Worm (Caenorhabditis elegans): Measurements from ENCODE around the gene rfl-1.

- no peak for TF ChIP-seq nhr-25 (tag; optimal IDR thresholded peaks at IDR 0.05)
- TF ChIP-seq nhr-11 (tag; optimal IDR thresholded peaks at IDR 0.05), result no peak
- no peak for TF ChIP-seq mbf-1 (tag; optimal IDR thresholded peaks at IDR 0.05)
- TF ChIP-seq ztf-4 (tag; optimal IDR thresholded peaks at IDR 0.05), result no peak
- TF ChIP-seq nhr-237 (tag; optimal IDR thresholded peaks at IDR 0.05), result no peak
- TF ChIP-seq ama-1 (optimal IDR thresholded peaks at IDR 0.05), result no peak
- no peak for TF ChIP-seq Y55F3AM.14 (GFP tag; optimal IDR thresholded peaks at IDR 0.05)
- TF ChIP-seq lin-39 (tag; optimal IDR thresholded peaks at IDR 0.05), result no peak
- no peak for TF ChIP-seq egl-27 (tag; optimal IDR thresholded peaks at IDR 0.05)
- TF ChIP-seq nhr-77 (tag; optimal IDR thresholded peaks at IDR 0.05), result no peak
- TF ChIP-seq snpc-4 (tag; optimal IDR thresholded peaks at IDR 0.05), result no peak
- no peak for TF ChIP-seq fos-1 (tag; optimal IDR thresholded peaks at IDR 0.05)
- TF ChIP-seq R02D3.7 (tag; optimal IDR thresholded peaks at IDR 0.05), result no peak
Measured at ce11 chrIII:7072452-7072851, 51.4 kb downstream of the rfl-1 start, which contains the start of gene lin-37.
